Fruit fly (Drosophila melanogaster) S2 (cell line): ENCODE results near the gene Oscillin.

Experiments
- CG8478 ChIP-seq: fragments of >200 bp; optimal IDR thresholded peaks from 2 replicates; lab custom pipeline; 2018
- CTCF ChIP-seq, 2 experiments: fragments of >200 bp; optimal IDR thresholded peaks; 2 replicates each; lab custom pipeline; 2018

Gene Oscillin

DNA sequence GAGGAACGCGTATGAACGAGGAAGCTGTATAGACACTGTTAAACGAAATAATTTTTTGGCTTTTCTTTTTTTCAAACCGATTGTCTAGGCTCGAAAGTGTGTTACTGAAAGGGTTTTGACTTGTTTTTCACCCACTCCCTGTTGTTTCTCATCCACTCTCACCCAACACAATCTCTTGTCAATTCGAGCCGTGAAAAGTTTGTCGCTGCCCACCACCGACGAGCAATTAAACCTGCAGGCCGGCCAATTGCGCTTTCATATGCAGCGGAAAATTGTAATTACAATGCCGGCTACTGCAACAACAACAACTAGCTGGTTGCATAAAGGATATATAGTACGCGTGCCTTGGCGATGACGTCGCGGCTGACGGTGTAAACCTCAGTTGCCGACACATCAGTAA, 41.4 kb downstream of the Oscillin start, which contains the start of gene CG7251:
CG7251 (minus strand) TSS at position 101 of the 400 bp plus-strand sequence.
- no peak for TF ChIP-seq CTCF (optimal IDR thresholded peaks at IDR 0.05; lab: Kevin White, UChicago)
- TF ChIP-seq CG8478 (lab: Kevin White, UChicago): no peak

DNA sequence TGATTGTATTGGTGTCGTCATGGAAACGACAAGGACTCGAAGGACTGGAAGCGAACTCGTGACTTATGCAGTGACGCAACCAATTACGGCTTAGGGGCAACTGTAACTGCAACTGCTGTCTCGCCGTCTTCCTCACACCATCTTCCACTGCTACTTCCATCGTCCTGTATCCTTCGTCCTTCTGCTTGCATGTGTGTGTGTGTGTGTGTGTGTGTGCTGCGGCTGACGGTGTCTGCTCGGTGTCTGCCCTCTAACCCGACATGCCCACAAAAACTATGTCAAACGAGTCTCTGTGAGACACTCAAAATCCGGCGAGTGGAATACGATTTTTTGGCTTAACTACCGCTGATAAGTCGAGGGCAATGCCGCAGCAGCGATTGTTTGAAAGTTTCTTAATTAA, 47.0 kb downstream of the Oscillin start:
- no peak for TF ChIP-seq CTCF (optimal IDR thresholded peaks at IDR 0.05; lab: Kevin White, UChicago)
- no peak for TF ChIP-seq CG8478 (lab: Kevin White, UChicago)

DNA sequence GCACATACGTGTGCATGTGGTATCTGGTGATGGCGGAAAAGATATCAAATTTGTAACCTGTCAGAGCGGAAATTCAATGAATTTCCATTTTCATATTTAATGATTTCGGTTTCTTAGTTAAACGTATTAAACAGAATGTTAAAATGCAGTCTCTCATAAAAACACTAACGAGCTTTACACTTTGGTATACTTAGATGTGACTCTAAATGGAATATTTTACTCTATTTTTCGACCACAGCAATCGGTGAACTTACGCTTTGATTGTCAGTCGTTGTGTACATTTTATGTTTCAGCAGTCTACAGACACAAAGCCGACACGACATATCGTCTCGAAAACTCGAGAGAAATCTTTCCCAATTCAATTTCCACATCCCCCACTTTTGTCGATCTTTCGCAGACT, 49.6 kb downstream of the Oscillin start, which contains the start of gene CG18266:
CG18266 (plus strand) TSS at position 301 of the 400 bp plus-strand sequence.
- no peak for TF ChIP-seq CG8478 (lab: Kevin White, UChicago)
- TF ChIP-seq CTCF (optimal IDR thresholded peaks at IDR 0.05; lab: Kevin White, UChicago): no peak
